Worm (Caenorhabditis elegans) whole organism, L3 larva: ENCODE results near the gene srx-18.

Source experiments
- ama-1 ChIP-seq: fragments of 150-350 bp; optimal IDR thresholded peaks from 2 replicates; lab custom pipeline; 2018
- daf-12 ChIP-seq: fragments of 150-350 bp; optimal IDR thresholded peaks from 2 replicates; lab custom pipeline; 2014; ENCODE audit warnings: missing biosample characterization, missing genetic modification reagents, missing genetic modification characterization
- elt-1 ChIP-seq: fragments of 150-350 bp; optimal IDR thresholded peaks from 2 replicates; lab custom pipeline; 2014; ENCODE audit warnings: missing biosample characterization, missing genetic modification characterization
- elt-3 ChIP-seq, 3 experiments: fragments of 150-350 bp in 1 of 3; sonication (generic microtip) in 2 of 3; optimal IDR thresholded peaks; 2 replicates in 2 of 3; 4 replicates in 1 of 3; lab custom pipeline; 2014 to 2017; ENCODE audit warnings: missing biosample characterization in 3 of 3, missing genetic modification characterization in 3 of 3
- lin-39 ChIP-seq: fragments of 150-350 bp; optimal IDR thresholded peaks from 2 replicates; lab custom pipeline; 2018; ENCODE audit warnings: missing biosample characterization, missing genetic modification reagents, missing genetic modification characterization
- nfya-1 ChIP-seq: sonication (generic microtip); optimal IDR thresholded peaks from 2 replicates; lab custom pipeline; 2017; ENCODE audit warnings: missing genetic modification characterization, mild to moderate bottlenecking, missing compliant biosample characterization, antibody characterized with exemption, moderate library complexity; ENCODE audit not compliant: insufficient read depth
- nhr-237 ChIP-seq: fragments of 150-350 bp; optimal IDR thresholded peaks from 2 replicates; lab custom pipeline; 2014; ENCODE audit warnings: missing biosample characterization, missing genetic modification characterization
- nhr-43 ChIP-seq: sonication (generic microtip); optimal IDR thresholded peaks from 2 replicates; lab custom pipeline; 2016; ENCODE audit warnings: mild to moderate bottlenecking, missing genetic modification characterization, missing compliant biosample characterization; ENCODE audit not compliant: poor library complexity, severe bottlenecking
- pha-4 ChIP-seq: fragments of 150-350 bp; optimal IDR thresholded peaks from 2 replicates; lab custom pipeline; 2014; ENCODE audit warnings: missing biosample characterization, missing genetic modification reagents, missing genetic modification characterization
- snpc-4 ChIP-seq: fragments of 150-350 bp; optimal IDR thresholded peaks from 2 replicates; lab custom pipeline; 2014; ENCODE audit warnings: missing biosample characterization, missing genetic modification characterization
- ztf-11 ChIP-seq: fragments of 150-350 bp; optimal IDR thresholded peaks from 2 replicates; lab custom pipeline; 2014; ENCODE audit warnings: missing biosample characterization, missing genetic modification characterization

DNA sequence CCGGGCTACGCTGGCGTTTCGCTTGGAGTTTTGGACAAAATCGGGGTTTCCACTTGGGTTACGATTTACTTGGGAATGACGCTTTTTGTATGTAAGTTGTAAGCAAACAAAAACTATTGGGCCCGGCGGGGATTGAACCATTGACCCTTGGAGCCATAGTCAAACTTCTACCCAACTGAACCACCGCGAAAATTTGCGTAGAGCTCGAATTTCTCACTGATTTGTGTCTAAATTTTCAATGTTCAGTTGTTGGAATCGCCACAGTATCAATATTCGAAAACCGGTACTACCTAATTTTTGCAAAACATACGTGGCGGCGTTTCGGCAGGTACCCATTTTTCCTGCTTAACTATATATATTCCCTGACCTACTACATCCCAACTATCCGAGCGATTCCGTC, 30.9 kb downstream of the srx-18 start:
- TF ChIP-seq elt-3 (tag; optimal IDR thresholded peaks at IDR 0.05; lab: Kevin White, UChicago) (no peak), daf-12 (tag; lab: Kevin White, UChicago) (no peak), pha-4 (tag; lab: Kevin White, UChicago) (no peak), nhr-237 (tag; lab: Kevin White, UChicago) (no peak), ama-1 (lab: Kevin White, UChicago) (no peak), snpc-4 (tag; lab: Kevin White, UChicago) (no peak), lin-39 (tag; lab: Kevin White, UChicago) (no peak), nhr-43 (tag; lab: Kevin White, UChicago) (no peak), elt-1 (tag; lab: Kevin White, UChicago) (no peak), ztf-11 (tag; lab: Kevin White, UChicago) (no peak), nfya-1 (tag; lab: Kevin White, UChicago) (no peak)
